In the genomic region with DNA sequence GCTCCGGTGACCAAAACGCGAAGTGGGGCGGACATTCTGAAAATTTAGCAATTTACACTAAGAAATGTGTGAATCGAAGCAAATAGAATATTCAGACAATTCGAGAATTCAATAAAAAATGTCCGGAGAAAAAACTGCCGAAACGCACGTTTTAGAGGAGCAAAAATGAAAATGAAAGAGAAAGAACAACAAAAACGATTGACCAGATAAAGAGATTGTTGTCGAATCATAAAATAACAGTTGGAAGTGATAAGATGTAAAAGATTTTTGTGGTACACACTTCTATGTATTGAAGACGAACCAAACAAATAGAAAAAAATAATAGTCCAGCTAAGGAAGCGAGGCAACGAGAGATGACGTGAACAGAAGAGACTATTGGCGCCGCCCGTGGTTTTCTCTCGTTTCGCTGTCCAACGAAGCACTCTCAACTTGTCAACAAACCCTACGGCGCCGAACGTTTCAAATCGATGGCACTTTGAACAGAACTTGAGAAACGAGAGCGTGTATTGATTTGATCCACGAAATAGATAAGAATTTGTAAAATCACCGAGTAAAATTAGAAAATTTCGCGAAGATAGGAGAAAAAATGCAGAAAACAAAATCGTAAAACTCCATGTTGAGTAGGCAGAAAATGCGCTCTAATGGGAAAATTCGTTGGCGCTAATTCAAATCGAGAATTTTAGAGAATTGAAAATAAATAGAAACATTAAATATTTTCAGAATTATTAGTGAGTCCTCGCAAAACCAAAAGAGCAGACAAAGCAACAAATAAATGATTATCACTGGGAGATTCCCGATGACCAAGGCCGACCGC, we compare ENCODE assay signal across 5 worm cellular contexts.
TF ChIP-seq lines count a peak whose summit lies in the region.

TSS of gene mdh-1 (minus strand) at position 36 of the 814 bp plus-strand sequence.

TF ChIP-seq in whole organism, L1 larva, 84 proteins besides CTCF, POLR2A, EP300 and RAD21 (continues in another document):
- TF ChIP-seq C16A3.4 (tag; optimal IDR thresholded peaks at IDR 0.05; lab: Kevin White, UChicago), result no peak
- TF ChIP-seq nhr-84 (tag; optimal IDR thresholded peaks at IDR 0.05; lab: Kevin White, UChicago), result no peak
- no peak for TF ChIP-seq nhr-12 (tag; optimal IDR thresholded peaks at IDR 0.05; lab: Kevin White, UChicago)
- no peak for TF ChIP-seq aly-2 (tag; optimal IDR thresholded peaks at IDR 0.05; lab: Kevin White, UChicago)
- TF ChIP-seq rnt-1 (tag; optimal IDR thresholded peaks at IDR 0.05; lab: Kevin White, UChicago), result no peak
- TF ChIP-seq ces-1 (GFP tag; optimal IDR thresholded peaks at IDR 0.05; lab: Kevin White, UChicago), result no peak
- TF ChIP-seq elt-3 (tag; optimal IDR thresholded peaks at IDR 0.05; lab: Kevin White, UChicago), result peak in 1 of 6 experiments; percentile 40
- no peak for TF ChIP-seq pqm-1 (tag; optimal IDR thresholded peaks at IDR 0.05; lab: Kevin White, UChicago)
- no peak for TF ChIP-seq vab-15 (tag; optimal IDR thresholded peaks at IDR 0.05; lab: Kevin White, UChicago)
- TF ChIP-seq ceh-8 (GFP tag; optimal IDR thresholded peaks at IDR 0.05; lab: Kevin White, UChicago), result no peak
- TF ChIP-seq sox-4 (tag; optimal IDR thresholded peaks at IDR 0.05; lab: Kevin White, UChicago), result no peak
- no peak for TF ChIP-seq nhr-11 (tag; optimal IDR thresholded peaks at IDR 0.05; lab: Kevin White, UChicago)
- TF ChIP-seq ama-1 (optimal IDR thresholded peaks at IDR 0.05; lab: Kevin White, UChicago), result no peak
- TF ChIP-seq mef-2 (tag; optimal IDR thresholded peaks at IDR 0.05; lab: Kevin White, UChicago), result no peak
- TF ChIP-seq blmp-1 (tag; optimal IDR thresholded peaks at IDR 0.05; lab: Kevin White, UChicago), result peak; percentile 62
- no peak for TF ChIP-seq swsn-7 (tag; optimal IDR thresholded peaks at IDR 0.05; lab: Kevin White, UChicago)
- no peak for TF ChIP-seq ceh-82 (tag; optimal IDR thresholded peaks at IDR 0.05; lab: Kevin White, UChicago)

TF ChIP-seq in whole organism, L2 larva, 48 proteins besides CTCF, POLR2A, EP300 and RAD21:
- TF ChIP-seq elt-1 (tag; optimal IDR thresholded peaks at IDR 0.05; lab: Kevin White, UChicago) (no peak), sma-9 (GFP tag; optimal IDR thresholded peaks at IDR 0.05; lab: Kevin White, UChicago) (peak; percentile 10), sma-9 (tag; optimal IDR thresholded peaks at IDR 0.05; lab: Kevin White, UChicago) (no peak), unc-55 (GFP tag; optimal IDR thresholded peaks at IDR 0.05; lab: Kevin White, UChicago) (peak; percentile 67)

TF ChIP-seq in whole organism, L3 larva, 47 proteins besides CTCF, POLR2A, EP300 and RAD21:
- TF ChIP-seq nhr-28 (tag; optimal IDR thresholded peaks at IDR 0.05; lab: Kevin White, UChicago), result no peak
- no peak for TF ChIP-seq egl-27 (tag; optimal IDR thresholded peaks at IDR 0.05; lab: Kevin White, UChicago)
- TF ChIP-seq pha-4 (tag; optimal IDR thresholded peaks at IDR 0.05; lab: Kevin White, UChicago), result peak; percentile 70
- peak; percentile 31 for TF ChIP-seq hmg-11 (tag; optimal IDR thresholded peaks at IDR 0.05; lab: Kevin White, UChicago)
- TF ChIP-seq R02D3.7 (tag; optimal IDR thresholded peaks at IDR 0.05; lab: Kevin White, UChicago), result no peak
- no peak for TF ChIP-seq unc-39 (tag; optimal IDR thresholded peaks at IDR 0.05; lab: Kevin White, UChicago)
- peak; percentile 55 for TF ChIP-seq ceh-28 (tag; optimal IDR thresholded peaks at IDR 0.05; lab: Kevin White, UChicago)
- TF ChIP-seq nfya-1 (tag; optimal IDR thresholded peaks at IDR 0.05; lab: Kevin White, UChicago; ENCODE audit: insufficient read depth), result peak; percentile 10
- peak; percentile 38 for TF ChIP-seq lin-15B (tag; optimal IDR thresholded peaks at IDR 0.05; lab: Kevin White, UChicago)
- peak; percentile 30 for TF ChIP-seq elt-2 (tag; optimal IDR thresholded peaks at IDR 0.05; lab: Kevin White, UChicago)
- TF ChIP-seq snpc-4 (tag; optimal IDR thresholded peaks at IDR 0.05; lab: Kevin White, UChicago), result peak; percentile 21
TF ChIP-seq in whole organism, L3 larva: peak in this region for 7.

TF ChIP-seq in whole organism, L4 larva, 104 proteins besides CTCF, POLR2A, EP300 and RAD21 (continues in another document):
- TF ChIP-seq Y5F2A.4 (GFP tag; optimal IDR thresholded peaks at IDR 0.05; lab: Kevin White, UChicago) (no peak), mep-1 (tag; optimal IDR thresholded peaks at IDR 0.05; lab: Kevin White, UChicago) (peak; percentile 12), nhr-28 (tag; optimal IDR thresholded peaks at IDR 0.05; lab: Kevin White, UChicago) (peak; percentile 33), pqm-1 (tag; optimal IDR thresholded peaks at IDR 0.05; lab: Kevin White, UChicago) (peak; percentile 10), aha-1 (tag; lab: Kevin White, UChicago) (peak; percentile 92), zfp-3 (GFP tag; conservative IDR thresholded peaks at IDR 0.05; lab: Robert Waterston, UW) (peak; percentile 13; the same call in 1 of the 2 replicates), lin-38 (GFP tag; IDR thresholded peaks at IDR 0.05; lab: Robert Waterston, UW) (no peak; the same call in 1 of the 2 replicates), zag-1 (tag; optimal IDR thresholded peaks at IDR 0.05; lab: Kevin White, UChicago) (no peak), mdt-29 (GFP tag; IDR thresholded peaks at IDR 0.05; lab: Robert Waterston, UW) (no peak), jun-1 (tag; optimal IDR thresholded peaks at IDR 0.05; lab: Kevin White, UChicago) (no peak), dpl-1 (GFP tag; optimal IDR thresholded peaks at IDR 0.05; lab: Kevin White, UChicago) (peak; percentile 39), mes-2 (tag; optimal IDR thresholded peaks at IDR 0.05; lab: Kevin White, UChicago; ENCODE audit: poor library complexity, severe bottlenecking) (peak; percentile 9), ceh-28 (tag; optimal IDR thresholded peaks at IDR 0.05; lab: Kevin White, UChicago) (peak; percentile 14), unc-62 (GFP tag; optimal IDR thresholded peaks at IDR 0.05 in 1 of 2; lab: Kevin White, UChicago) (peak in 1 of 2 experiments; percentile 97), unc-62 (tag; optimal IDR thresholded peaks at IDR 0.05; lab: Kevin White, UChicago) (no peak), F26F4.8 (GFP tag; conservative IDR thresholded peaks at IDR 0.05; lab: Robert Waterston, UW) (no peak), lin-1 (GFP tag; IDR thresholded peaks at IDR 0.05; lab: Robert Waterston, UW) (no peak), spr-3 (GFP tag; optimal IDR thresholded peaks at IDR 0.05; lab: Kevin White, UChicago) (no peak), F44E2.7 (GFP tag; IDR thresholded peaks at IDR 0.05; lab: Robert Waterston, UW) (no peak), lim-7 (GFP tag; IDR thresholded peaks at IDR 0.05; lab: Robert Waterston, UW) (0 out of 2 replicates have a peak, but pooled peaks have one; percentile 25), hlh-11 (tag; optimal IDR thresholded peaks at IDR 0.05; lab: Kevin White, UChicago) (no peak), nhr-41 (GFP tag; IDR thresholded peaks at IDR 0.05; lab: Robert Waterston, UW) (no peak), hif-1 (tag; optimal IDR thresholded peaks at IDR 0.05; lab: Kevin White, UChicago) (no peak), nhr-10 (tag; optimal IDR thresholded peaks at IDR 0.05; lab: Kevin White, UChicago) (no peak), madf-9 (GFP tag; conservative IDR thresholded peaks at IDR 0.05; lab: Robert Waterston, UW) (0 out of 2 replicates have a peak, but pooled peaks have one; percentile 5)

TF ChIP-seq in whole organism, young adult, 124 proteins besides CTCF, POLR2A, EP300 and RAD21:
- no peak for TF ChIP-seq attf-3 (GFP tag; conservative IDR thresholded peaks at IDR 0.05; lab: Robert Waterston, UW)
- peak; percentile 44; the same call in 1 of the 2 replicates for TF ChIP-seq mcd-1 (GFP tag; IDR thresholded peaks at IDR 0.05; lab: Robert Waterston, UW)
- peak; percentile 8 for TF ChIP-seq attf-5 (GFP tag; optimal IDR thresholded peaks at IDR 0.05; lab: Kevin White, UChicago)
- TF ChIP-seq ama-1 (optimal IDR thresholded peaks at IDR 0.05; lab: Kevin White, UChicago), result peak; percentile 44
- TF ChIP-seq ama-1 (GFP tag; optimal IDR thresholded peaks at IDR 0.05; lab: Kevin White, UChicago), result no peak
- TF ChIP-seq nhr-90 (tag; optimal IDR thresholded peaks at IDR 0.05; lab: Kevin White, UChicago), result no peak
- TF ChIP-seq let-526 (GFP tag; IDR thresholded peaks at IDR 0.05; lab: Robert Waterston, UW), result peak; percentile 49; the same call in 1 of the 2 replicates
- no peak for TF ChIP-seq madf-10 (tag; optimal IDR thresholded peaks at IDR 0.05; lab: Kevin White, UChicago)
- 0 out of 2 replicates have a peak, but pooled peaks have one; percentile 2 for TF ChIP-seq pbrm-1 (GFP tag; IDR thresholded peaks at IDR 0.05; lab: Robert Waterston, UW)
- peak; percentile 40; the same call in 1 of the 2 replicates for TF ChIP-seq nfyb-1 (GFP tag; IDR thresholded peaks at IDR 0.05; lab: Robert Waterston, UW)
- TF ChIP-seq ceh-27 (GFP tag; optimal IDR thresholded peaks at IDR 0.05; lab: Kevin White, UChicago), result peak; percentile 26
- no peak for TF ChIP-seq madf-6 (GFP tag; IDR thresholded peaks at IDR 0.05; lab: Robert Waterston, UW)
- peak; percentile 43; the same call in 1 of the 2 replicates for TF ChIP-seq Y95B8A.8 (GFP tag; IDR thresholded peaks at IDR 0.05; lab: Robert Waterston, UW)
- TF ChIP-seq let-607 (tag; optimal IDR thresholded peaks at IDR 0.05; lab: Kevin White, UChicago), result peak in 1 of 2 experiments; percentile 24
- TF ChIP-seq nhr-80 (tag; optimal IDR thresholded peaks at IDR 0.05; lab: Kevin White, UChicago), result peak; percentile 60
- no peak for TF ChIP-seq egl-18 (GFP tag; IDR thresholded peaks at IDR 0.05; lab: Robert Waterston, UW)
- peak; percentile 77 for TF ChIP-seq pha-4 (tag; optimal IDR thresholded peaks at IDR 0.05; lab: Kevin White, UChicago)
- no peak for TF ChIP-seq cebp-2 (GFP tag; IDR thresholded peaks at IDR 0.05; lab: Robert Waterston, UW)
- TF ChIP-seq aptf-2 (GFP tag; conservative IDR thresholded peaks at IDR 0.05; lab: Robert Waterston, UW), result no peak
- TF ChIP-seq D2030.7 (GFP tag; IDR thresholded peaks at IDR 0.05; lab: Robert Waterston, UW), result 0 out of 2 replicates have a peak, but pooled peaks have one; percentile 17
- TF ChIP-seq dox-1 (GFP tag; IDR thresholded peaks at IDR 0.05; lab: Robert Waterston, UW), result 0 out of 2 replicates have a peak, but pooled peaks have one; percentile 10
- TF ChIP-seq ZK185.1 (tag; optimal IDR thresholded peaks at IDR 0.05; lab: Kevin White, UChicago; ENCODE audit: poor library complexity, severe bottlenecking), result peak; percentile 4
- TF ChIP-seq ztf-26 (tag; optimal IDR thresholded peaks at IDR 0.05; lab: Kevin White, UChicago), result no peak
- peak; percentile 4 for TF ChIP-seq K12H6.12 (tag; optimal IDR thresholded peaks at IDR 0.05; lab: Kevin White, UChicago)
- peak; percentile 5 for TF ChIP-seq lin-54 (GFP tag; optimal IDR thresholded peaks at IDR 0.05; lab: Kevin White, UChicago)
